Fruit fly (Drosophila melanogaster) whole organism, embryonic: Measurements from ENCODE around the gene CG15890.

Source experiments
- Antp ChIP-seq: fragments of 200-800 bp; sonication (Bioruptor generic); optimal IDR thresholded peaks from 3 replicates; lab custom pipeline; 2016; ENCODE audit warnings: missing biosample characterization, missing genetic modification characterization
- BtbVII ChIP-seq: fragments of 200-800 bp; sonication (Bioruptor generic); optimal IDR thresholded peaks from 3 replicates; lab custom pipeline; 2017; ENCODE audit warnings: missing biosample characterization, mild to moderate bottlenecking, missing genetic modification characterization
- Bteb2 ChIP-seq: fragments of 200-800 bp; sonication (Bioruptor generic); optimal IDR thresholded peaks from 2 replicates; lab custom pipeline; 2016; ENCODE audit warnings: missing biosample characterization, missing genetic modification characterization
- CG10267 ChIP-seq: fragments of 200-800 bp; sonication (Bioruptor generic); optimal IDR thresholded peaks from 2 replicates; lab custom pipeline; 2018; ENCODE audit warnings: missing biosample characterization, mild to moderate bottlenecking, missing genetic modification characterization, moderate library complexity
- CG10565 ChIP-seq: fragments of 200-800 bp; sonication (Bioruptor generic); optimal IDR thresholded peaks from 3 replicates; lab custom pipeline; 2016; ENCODE audit warnings: missing biosample characterization, mild to moderate bottlenecking, missing genetic modification characterization
- CG11560 ChIP-seq: fragments of 200-800 bp; sonication (Bioruptor generic); IDR thresholded peaks from 3 replicates; pipeline ENCODE4 v1.3.6; 2022; ENCODE audit warnings: missing biosample characterization, missing genetic modification characterization
- CG12071 ChIP-seq: fragments of 200-800 bp; sonication (Bioruptor generic); optimal IDR thresholded peaks from 3 replicates; lab custom pipeline; 2018; ENCODE audit warnings: missing biosample characterization, mild to moderate bottlenecking, missing genetic modification characterization
- CG12236 ChIP-seq: fragments of 200-800 bp; sonication (Bioruptor generic); optimal IDR thresholded peaks from 2 replicates; lab custom pipeline; 2016; ENCODE audit warnings: missing biosample characterization, missing genetic modification characterization
- CG13424 ChIP-seq: fragments of 200-800 bp; sonication (Bioruptor generic); optimal IDR thresholded peaks from 2 replicates; lab custom pipeline; 2019; ENCODE audit warnings: missing biosample characterization, mild to moderate bottlenecking, missing genetic modification characterization, moderate library complexity
- CG14441 ChIP-seq: fragments of 200-800 bp; sonication (Bioruptor generic); IDR thresholded peaks from 2 replicates; pipeline ENCODE4 v1.3.6; 2022; ENCODE audit warnings: missing biosample characterization, missing genetic modification characterization
- CG14860 ChIP-seq: fragments of 200-800 bp; sonication (Bioruptor generic); IDR thresholded peaks from 3 replicates; pipeline ENCODE4 v1.3.6; 2022; ENCODE audit warnings: missing biosample characterization, missing genetic modification characterization; ENCODE audit not compliant: partially characterized antibody
- CG17802 ChIP-seq: fragments of 200-800 bp; sonication (Bioruptor generic); optimal IDR thresholded peaks from 2 replicates; lab custom pipeline; 2018; ENCODE audit warnings: missing biosample characterization, mild to moderate bottlenecking, missing genetic modification characterization, moderate library complexity
- CG18764 ChIP-seq: fragments of 200-800 bp; sonication (Bioruptor generic); optimal IDR thresholded peaks from 3 replicates; lab custom pipeline; 2016; ENCODE audit warnings: missing biosample characterization, missing genetic modification characterization
- CG2116 ChIP-seq: fragments of 200-800 bp; sonication (Bioruptor generic); optimal IDR thresholded peaks from 3 replicates; lab custom pipeline; 2018; ENCODE audit warnings: missing biosample characterization, mild to moderate bottlenecking, missing genetic modification characterization
- CG31365 ChIP-seq: fragments of 200-800 bp; sonication (Bioruptor generic); optimal IDR thresholded peaks from 2 replicates; lab custom pipeline; 2018; ENCODE audit warnings: missing biosample characterization, mild to moderate bottlenecking, missing genetic modification characterization
- CG3407 ChIP-seq: fragments of 200-800 bp; sonication (Bioruptor generic); optimal IDR thresholded peaks from 2 replicates; lab custom pipeline; 2018; ENCODE audit warnings: missing biosample characterization, mild to moderate bottlenecking, missing genetic modification characterization
- CG4404 ChIP-seq: fragments of 200-800 bp; sonication (Bioruptor generic); IDR thresholded peaks from 2 replicates; pipeline ENCODE4 v1.3.6; 2022; ENCODE audit warnings: missing biosample characterization, missing genetic modification characterization
- CG4730 ChIP-seq: fragments of 200-800 bp; sonication (Bioruptor generic); IDR thresholded peaks from 2 replicates; pipeline ENCODE4 v1.3.6; 2022; ENCODE audit warnings: missing biosample characterization, missing genetic modification characterization
- CG6654 ChIP-seq: fragments of 200-800 bp; sonication (Bioruptor generic); optimal IDR thresholded peaks from 2 replicates; lab custom pipeline; 2017; ENCODE audit warnings: missing biosample characterization, mild to moderate bottlenecking, missing genetic modification characterization
- CG7839 ChIP-seq: fragments of 200-800 bp; sonication (Bioruptor generic); optimal IDR thresholded peaks from 3 replicates; lab custom pipeline; 2018; ENCODE audit warnings: missing biosample characterization, mild to moderate bottlenecking, missing genetic modification characterization, moderate library complexity
- CG9609 ChIP-seq: fragments of 200-800 bp; sonication (Bioruptor generic); optimal IDR thresholded peaks from 3 replicates; lab custom pipeline; 2016; ENCODE audit warnings: missing biosample characterization, missing genetic modification characterization
- Dad ChIP-seq: fragments of 200-800 bp; sonication (Bioruptor generic); optimal IDR thresholded peaks from 3 replicates; lab custom pipeline; 2016; ENCODE audit warnings: missing biosample characterization, missing genetic modification characterization
- Gug ChIP-seq: fragments of 200-800 bp; sonication (Bioruptor generic); IDR thresholded peaks from 4 replicates; pipeline ENCODE4 v1.3.6; 2022; ENCODE audit warnings: missing biosample characterization, missing genetic modification characterization
- HLH3B ChIP-seq: fragments of 200-800 bp; sonication (Bioruptor generic); IDR thresholded peaks from 2 replicates; pipeline ENCODE4 v1.3.6; 2022; ENCODE audit warnings: missing biosample characterization, missing genetic modification characterization
- HLHmδ ChIP-seq: fragments of 200-800 bp; sonication (Bioruptor generic); optimal IDR thresholded peaks from 2 replicates; lab custom pipeline; 2018; ENCODE audit warnings: missing biosample characterization, mild to moderate bottlenecking, missing genetic modification characterization, moderate library complexity
- MBD-R2 ChIP-seq: fragments of 200-800 bp; sonication (Bioruptor generic); IDR thresholded peaks from 2 replicates; pipeline ENCODE4 v1.3.6; 2022; ENCODE audit warnings: missing biosample characterization, missing genetic modification characterization
- Med ChIP-seq: fragments of 200-800 bp; sonication (Bioruptor generic); peaks from one replicate; lab custom pipeline; 2016; ENCODE audit warnings: missing biosample characterization, missing genetic modification characterization, mild to moderate bottlenecking, inconsistent platforms, moderate library complexity
- Myb ChIP-seq: fragments of 200-800 bp; sonication (Bioruptor generic); optimal IDR thresholded peaks from 2 replicates; lab custom pipeline; 2016; ENCODE audit warnings: missing biosample characterization, missing genetic modification characterization
- NC2β ChIP-seq: fragments of 200-800 bp; sonication (Bioruptor generic); optimal IDR thresholded peaks from 2 replicates; lab custom pipeline; 2016; ENCODE audit warnings: missing biosample characterization, missing genetic modification characterization
- Neu2 ChIP-seq: fragments of 200-800 bp; sonication (Bioruptor generic); optimal IDR thresholded peaks from 3 replicates; lab custom pipeline; 2016; ENCODE audit warnings: missing biosample characterization, missing genetic modification characterization, borderline replicate concordance
- Oaz ChIP-seq: fragments of 200-800 bp; sonication (Bioruptor generic); IDR thresholded peaks from 2 replicates; pipeline ENCODE4 v1.3.6; 2022; ENCODE audit warnings: missing biosample characterization, missing genetic modification characterization
- YL-1 ChIP-seq: fragments of 200-800 bp; sonication (Bioruptor generic); optimal IDR thresholded peaks from 3 replicates; lab custom pipeline; 2017; ENCODE audit warnings: missing biosample characterization, mild to moderate bottlenecking, missing genetic modification characterization
- ac ChIP-seq: fragments of 200-800 bp; sonication (Bioruptor generic); optimal IDR thresholded peaks from 3 replicates; lab custom pipeline; 2017; ENCODE audit warnings: missing biosample characterization, mild to moderate bottlenecking, missing genetic modification characterization
- aop ChIP-seq: fragments of 200-800 bp; sonication (Bioruptor generic); IDR thresholded peaks from 2 replicates; pipeline ENCODE4 v1.3.6; 2022; ENCODE audit warnings: missing biosample characterization, missing genetic modification characterization
- ap ChIP-seq: fragments of 200-800 bp; sonication (Bioruptor generic); IDR thresholded peaks from 2 replicates; pipeline ENCODE4 v1.3.6; 2022; ENCODE audit warnings: missing biosample characterization, missing genetic modification characterization
- bab2 ChIP-seq: fragments of 200-800 bp; sonication (Bioruptor generic); optimal IDR thresholded peaks from 2 replicates; lab custom pipeline; 2016; ENCODE audit warnings: missing biosample characterization, missing genetic modification characterization
- cas ChIP-seq: fragments of 200-800 bp; sonication (Bioruptor generic); IDR thresholded peaks from 2 replicates; pipeline ENCODE4 v1.3.6; 2022; ENCODE audit warnings: missing biosample characterization, missing genetic modification characterization
- cato ChIP-seq: fragments of 200-800 bp; sonication (Bioruptor generic); optimal IDR thresholded peaks from 2 replicates; lab custom pipeline; 2016; ENCODE audit warnings: missing biosample characterization, missing genetic modification characterization, borderline replicate concordance
- caup ChIP-seq: fragments of 200-800 bp; sonication (Bioruptor generic); optimal IDR thresholded peaks from 3 replicates; lab custom pipeline; 2017; ENCODE audit warnings: missing biosample characterization, mild to moderate bottlenecking, missing genetic modification characterization, moderate library complexity; ENCODE audit not compliant: severe bottlenecking
- cg ChIP-seq: fragments of 200-800 bp; sonication (Bioruptor generic); optimal IDR thresholded peaks from 3 replicates; lab custom pipeline; 2019; ENCODE audit warnings: missing biosample characterization, mild to moderate bottlenecking, missing genetic modification characterization, moderate library complexity
- crc ChIP-seq: fragments of 200-800 bp; sonication (Bioruptor generic); optimal IDR thresholded peaks from 2 replicates; lab custom pipeline; 2016; ENCODE audit warnings: missing biosample characterization, missing genetic modification characterization
- danr ChIP-seq: fragments of 200-800 bp; sonication (Bioruptor generic); IDR thresholded peaks from 2 replicates; pipeline ENCODE4 v1.3.6; 2022; ENCODE audit warnings: missing biosample characterization, missing genetic modification characterization
- kni ChIP-seq: fragments of 200-800 bp; sonication (Bioruptor generic); optimal IDR thresholded peaks from 3 replicates; lab custom pipeline; 2017; ENCODE audit warnings: mild to moderate bottlenecking, missing biosample characterization, missing genetic modification reagents, missing genetic modification characterization
- pb ChIP-seq: fragments of 200-800 bp; sonication (Bioruptor generic); optimal IDR thresholded peaks from 3 replicates; lab custom pipeline; 2016; ENCODE audit warnings: missing biosample characterization, missing genetic modification characterization
- prd ChIP-seq, 3 experiments: fragments of >200 bp in 2 of 3; fragments of 200-800 bp in 1 of 3; sonication (Bioruptor generic) in 1 of 3; optimal IDR thresholded peaks in 2 of 3; IDR thresholded peaks in 1 of 3; 2 replicates in 2 of 3; 3 replicates in 1 of 3; pipeline versions ENCODE4 v1.3.6 to Lab custom; 2017 to 2022; ENCODE audit warnings: missing biosample characterization in 1 of 3, missing genetic modification characterization in 1 of 3
- scrt ChIP-seq: fragments of 200-800 bp; sonication (Bioruptor generic); optimal IDR thresholded peaks from 2 replicates; lab custom pipeline; 2018; ENCODE audit warnings: missing biosample characterization, mild to moderate bottlenecking, missing genetic modification characterization, moderate library complexity
- sens ChIP-seq: fragments of 200-800 bp; sonication (Bioruptor generic); peaks from one replicate; lab custom pipeline; 2016; ENCODE audit warnings: missing biosample characterization, missing genetic modification characterization
- slou ChIP-seq: fragments of 200-800 bp; sonication (Bioruptor generic); optimal IDR thresholded peaks from 3 replicates; lab custom pipeline; 2016; ENCODE audit warnings: missing biosample characterization, missing genetic modification characterization
- trh ChIP-seq: fragments of 200-800 bp; sonication (Bioruptor generic); optimal IDR thresholded peaks from 2 replicates; lab custom pipeline; 2016; ENCODE audit warnings: missing biosample characterization, missing genetic modification characterization
- vvl ChIP-seq: fragments of 200-800 bp; sonication (Bioruptor generic); IDR thresholded peaks from 2 replicates; pipeline ENCODE4 v1.3.6; 2022; ENCODE audit warnings: missing biosample characterization, missing genetic modification characterization
- wek ChIP-seq: fragments of 200-800 bp; sonication (Bioruptor generic); optimal IDR thresholded peaks from 3 replicates; lab custom pipeline; 2018; ENCODE audit warnings: missing biosample characterization, mild to moderate bottlenecking, missing genetic modification characterization, moderate library complexity

The CG15890 gene

dm6 chrX:14743819-14744218 lies 21.8 kb downstream of the CG15890 start (continued):
- TF ChIP-seq NC2β (peak; percentile 17), Med (GFP tag; lab: Kevin White, UChicago) (peak; percentile 70), cas (GFP tag; lab: Robert Waterston, UW) (no peak), pb (GFP tag; lab: Kevin White, UChicago) (no peak), Gug (peak; percentile 1; the same call in 1 of the 4 replicates), HLH3B (peak; percentile 56; the same call in 1 of the 2 replicates), trh (no peak), CG10267 (tag; lab: Kevin White, UChicago) (peak; percentile 63), CG13424 (tag; lab: Kevin White, UChicago) (peak; percentile 64), CG4730 (GFP tag; lab: Robert Waterston, UW) (no peak), danr (no peak), CG11560 (tag; lab: Robert Waterston, UW) (no peak), Oaz (0 out of 2 replicates have a peak, but pooled peaks have one; percentile 21), prd (optimal IDR thresholded peaks at IDR 0.05; lab: Kevin White, UChicago) (no peak), prd (GFP tag; IDR thresholded peaks at IDR 0.05; lab: Robert Waterston, UW) (peak; percentile 77), CG3407 (GFP tag; lab: Kevin White, UChicago) (peak; percentile 25), crc (GFP tag; lab: Kevin White, UChicago) (no peak), sens (GFP tag; lab: Kevin White, UChicago) (peak; percentile 92), kni (GFP tag; lab: Kevin White, UChicago) (no peak), CG12236 (GFP tag; lab: Kevin White, UChicago) (no peak), BtbVII (no peak), Myb (GFP tag; lab: Kevin White, UChicago) (no peak), Antp (no peak), cato (GFP tag; lab: Kevin White, UChicago) (no peak), CG12071 (GFP tag; lab: Kevin White, UChicago) (no peak), CG4404 (GFP tag; lab: Robert Waterston, UW) (peak; percentile 70), Dad (GFP tag; lab: Kevin White, UChicago) (no peak), CG7839 (tag; lab: Kevin White, UChicago) (peak; percentile 73), CG31365 (tag; lab: Kevin White, UChicago) (no peak), ap (GFP tag; lab: Robert Waterston, UW) (0 out of 2 replicates have a peak, but pooled peaks have one; percentile 26), ac (GFP tag; lab: Kevin White, UChicago) (peak; percentile 15), CG14860 (GFP tag; lab: Robert Waterston, UW) (no peak), aop (GFP tag; lab: Robert Waterston, UW) (no peak), MBD-R2 (GFP tag; lab: Robert Waterston, UW) (no peak), HLHmδ (GFP tag; lab: Kevin White, UChicago) (no peak), CG9609 (no peak), CG6654 (GFP tag; lab: Kevin White, UChicago) (no peak), cg (GFP tag; lab: Kevin White, UChicago) (no peak), scrt (GFP tag; lab: Kevin White, UChicago) (no peak), caup (peak; percentile 8), CG17802 (no peak), Bteb2 (GFP tag; lab: Kevin White, UChicago) (no peak), vvl (GFP tag; lab: Robert Waterston, UW) (peak; percentile 45), CG18764 (GFP tag; lab: Kevin White, UChicago) (no peak), YL-1 (GFP tag; lab: Kevin White, UChicago) (no peak), bab2 (GFP tag; lab: Kevin White, UChicago) (no peak), Neu2 (GFP tag; lab: Kevin White, UChicago) (no peak), slou (GFP tag; lab: Kevin White, UChicago) (no peak), CG2116 (GFP tag; lab: Kevin White, UChicago) (no peak), wek (GFP tag; lab: Kevin White, UChicago) (no peak), CG14441 (GFP tag; lab: Robert Waterston, UW) (peak; percentile 45), CG10565 (GFP tag; lab: Kevin White, UChicago) (no peak)
